Worm (Caenorhabditis elegans): ENCODE results near the gene F10E9.2.

Gene F10E9.2

DNA sequence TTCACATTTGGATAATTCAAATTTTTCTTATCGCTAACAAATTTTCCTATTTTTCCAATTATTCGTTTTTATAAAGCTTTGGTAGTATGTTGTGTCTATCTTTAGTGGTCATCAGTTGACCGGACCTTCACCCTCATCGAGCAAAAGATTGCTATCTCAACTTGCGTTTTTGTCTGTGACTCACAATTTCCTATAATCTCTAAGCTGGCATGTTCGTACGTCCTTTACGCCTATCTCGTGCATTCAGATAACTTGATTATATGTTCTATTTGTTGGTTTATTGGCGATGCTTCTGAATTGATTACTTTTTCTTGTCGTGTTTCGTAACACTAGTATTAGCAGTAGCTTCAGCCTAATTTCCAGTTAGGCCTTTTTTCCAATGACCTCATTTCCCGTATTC lies 32.9 kb upstream of the F10E9.2 start:
- peak; percentile 55 for TF ChIP-seq unc-42 (tag; optimal IDR thresholded peaks at IDR 0.05)
- TF ChIP-seq ceh-48 (tag; optimal IDR thresholded peaks at IDR 0.05): no peak
- TF ChIP-seq elt-2 (tag; optimal IDR thresholded peaks at IDR 0.05): peak; percentile 21
- peak; percentile 19 for TF ChIP-seq unc-55 (GFP tag; optimal IDR thresholded peaks at IDR 0.05)

DNA sequence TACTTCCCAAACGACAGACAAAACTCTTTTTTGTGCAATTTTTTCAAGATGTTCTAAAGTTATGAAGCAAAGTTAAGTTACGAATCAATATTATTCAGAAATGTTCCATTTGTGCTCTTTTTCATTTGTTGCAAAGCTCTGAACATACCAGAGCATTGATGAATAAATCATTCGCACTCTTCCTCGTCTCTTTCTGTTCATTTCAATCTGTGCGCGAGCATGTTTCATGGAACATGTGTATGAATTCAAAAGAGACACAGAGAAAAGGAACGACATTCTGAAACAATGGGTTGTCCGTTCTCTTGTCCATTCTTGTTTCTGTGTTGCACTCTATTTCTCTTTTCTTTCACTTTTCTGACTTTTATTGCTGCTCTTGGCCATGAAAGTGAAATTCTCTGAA lies 32.1 kb upstream of the F10E9.2 start:
- no peak for TF ChIP-seq unc-86 (tag; optimal IDR thresholded peaks at IDR 0.05)
- peak; percentile 11 for TF ChIP-seq ceh-31 (tag; optimal IDR thresholded peaks at IDR 0.05)

- TF ChIP-seq F13H6.1 (tag; optimal IDR thresholded peaks at IDR 0.05): no peak
- TF ChIP-seq pax-1 (tag; optimal IDR thresholded peaks at IDR 0.05): no peak
- TF ChIP-seq ceh-45 (GFP tag; IDR thresholded peaks at IDR 0.05): no peak
- no peak for TF ChIP-seq madf-2 (tag; optimal IDR thresholded peaks at IDR 0.05)
- TF ChIP-seq elt-2 (tag; optimal IDR thresholded peaks at IDR 0.05): no peak
- TF ChIP-seq ceh-6 (GFP tag; optimal IDR thresholded peaks at IDR 0.05): no peak
- TF ChIP-seq C08G9.2 (tag; optimal IDR thresholded peaks at IDR 0.05): no peak
- TF ChIP-seq sdc-2 (tag; optimal IDR thresholded peaks at IDR 0.05): no peak
- TF ChIP-seq ref-2 (tag; optimal IDR thresholded peaks at IDR 0.05): no peak
- no peak for TF ChIP-seq dmd-4 (tag; optimal IDR thresholded peaks at IDR 0.05; ENCODE audit: borderline replicate concordance)
- no peak for TF ChIP-seq fkh-6 (tag; optimal IDR thresholded peaks at IDR 0.05)
- TF ChIP-seq K02D7.2 (tag; optimal IDR thresholded peaks at IDR 0.05): no peak
- TF ChIP-seq syd-9 (tag; optimal IDR thresholded peaks at IDR 0.05): no peak
- TF ChIP-seq nhr-11 (tag; optimal IDR thresholded peaks at IDR 0.05): no peak
- no peak for TF ChIP-seq nfya-1 (tag; optimal IDR thresholded peaks at IDR 0.05)
- no peak for TF ChIP-seq ceh-22 (tag; optimal IDR thresholded peaks at IDR 0.05)
- no peak for TF ChIP-seq lim-6 (tag; optimal IDR thresholded peaks at IDR 0.05)
Observed at ce11 chrIII:8281310-8281709, 31.2 kb upstream of the F10E9.2 start.

DNA sequence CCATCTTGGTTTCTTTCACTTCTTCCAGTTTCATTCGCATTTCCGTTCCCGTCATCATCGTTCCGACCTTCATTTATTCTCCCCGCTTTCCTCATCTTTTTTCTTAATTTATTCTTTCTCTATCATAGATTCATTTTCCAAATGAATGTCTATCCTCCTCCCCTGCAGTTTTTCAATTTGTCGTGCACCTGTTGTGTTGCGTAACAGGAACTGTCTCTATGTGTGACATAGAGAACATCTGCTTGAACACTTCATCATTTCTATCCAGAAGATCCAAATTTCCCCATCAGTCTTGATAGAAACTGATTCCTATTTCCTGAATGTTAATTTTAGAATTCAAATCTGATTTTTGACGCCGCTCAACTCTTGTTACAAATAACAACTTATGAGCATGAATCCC lies 29.0 kb upstream of the F10E9.2 start:
- no peak for TF ChIP-seq ama-1 (optimal IDR thresholded peaks at IDR 0.05)
- TF ChIP-seq mec-3 (tag; optimal IDR thresholded peaks at IDR 0.05; ENCODE audit: borderline replicate concordance): no peak
- no peak for TF ChIP-seq dve-1 (tag; optimal IDR thresholded peaks at IDR 0.05)
- no peak for TF ChIP-seq zip-5 (tag; optimal IDR thresholded peaks at IDR 0.05)
- TF ChIP-seq odd-2 (tag; optimal IDR thresholded peaks at IDR 0.05): no peak
- TF ChIP-seq dmd-4 (tag; optimal IDR thresholded peaks at IDR 0.05; ENCODE audit: borderline replicate concordance): no peak
- TF ChIP-seq sdc-2 (tag; optimal IDR thresholded peaks at IDR 0.05): no peak

ce11 chrIII:8286003-8286402 lies 26.5 kb upstream of the F10E9.2 start:
- TF ChIP-seq fkh-10 (GFP tag; optimal IDR thresholded peaks at IDR 0.05): no peak
- TF ChIP-seq unc-42 (tag; optimal IDR thresholded peaks at IDR 0.05): peak; percentile 61

- TF ChIP-seq madf-2 (tag; optimal IDR thresholded peaks at IDR 0.05) (no peak), syd-9 (tag; optimal IDR thresholded peaks at IDR 0.05) (no peak), hlh-30 (tag; optimal IDR thresholded peaks at IDR 0.05; ENCODE audit: insufficient read depth) (no peak)
Observed at ce11 chrIII:8286824-8287223, 25.7 kb upstream of the F10E9.2 start.

DNA sequence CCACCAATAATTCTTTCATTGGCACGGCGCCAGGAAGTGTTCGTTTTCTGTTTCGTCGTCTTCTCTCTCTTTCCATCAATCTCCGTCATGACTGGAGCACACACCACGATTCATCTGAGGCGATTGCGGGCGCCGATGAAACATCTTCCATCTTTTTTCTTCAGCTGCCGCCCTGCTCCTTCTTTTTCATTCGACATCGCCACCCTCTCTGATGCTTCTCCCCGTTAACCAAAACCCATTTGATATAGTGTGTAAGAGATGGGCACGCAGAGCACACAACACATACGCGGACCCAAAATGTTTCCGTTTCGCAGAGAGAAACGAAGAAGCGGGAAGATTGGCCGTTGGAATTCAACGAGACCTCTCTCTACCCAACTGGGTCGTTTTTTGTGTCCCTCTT lies 25.0 kb upstream of the F10E9.2 start:
- no peak for TF ChIP-seq ets-4 (tag; optimal IDR thresholded peaks at IDR 0.05)
- no peak for TF ChIP-seq hlh-15 (tag; optimal IDR thresholded peaks at IDR 0.05)
- no peak for TF ChIP-seq elt-4 (tag; optimal IDR thresholded peaks at IDR 0.05)
- peak; percentile 34 for TF ChIP-seq rnt-1 (tag; optimal IDR thresholded peaks at IDR 0.05)
- no peak for TF ChIP-seq ceh-2 (tag; optimal IDR thresholded peaks at IDR 0.05)
- no peak for TF ChIP-seq fkh-10 (GFP tag; optimal IDR thresholded peaks at IDR 0.05)
- TF ChIP-seq nfya-1 (tag; optimal IDR thresholded peaks at IDR 0.05): peak; percentile 44
- TF ChIP-seq fax-1 (tag; optimal IDR thresholded peaks at IDR 0.05): no peak
- TF ChIP-seq ceh-22 (tag; optimal IDR thresholded peaks at IDR 0.05): no peak
- no peak for TF ChIP-seq pqm-1 (tag; optimal IDR thresholded peaks at IDR 0.05)
- TF ChIP-seq ceh-6 (GFP tag; optimal IDR thresholded peaks at IDR 0.05): no peak
- no peak for TF ChIP-seq syd-9 (tag; optimal IDR thresholded peaks at IDR 0.05)
- TF ChIP-seq unc-42 (tag; optimal IDR thresholded peaks at IDR 0.05): peak; percentile 44
- no peak for TF ChIP-seq lin-11 (tag; optimal IDR thresholded peaks at IDR 0.05)
- no peak for TF ChIP-seq pax-1 (tag; optimal IDR thresholded peaks at IDR 0.05)
- TF ChIP-seq F13H6.1 (tag; optimal IDR thresholded peaks at IDR 0.05): peak; percentile 17
- no peak for TF ChIP-seq mec-3 (tag; optimal IDR thresholded peaks at IDR 0.05; ENCODE audit: borderline replicate concordance)
- no peak for TF ChIP-seq tbx-2 (tag; optimal IDR thresholded peaks at IDR 0.05)
- no peak for TF ChIP-seq ceh-34 (tag; optimal IDR thresholded peaks at IDR 0.05)
- TF ChIP-seq pat-9 (tag; optimal IDR thresholded peaks at IDR 0.05): no peak
- no peak for TF ChIP-seq madf-2 (tag; optimal IDR thresholded peaks at IDR 0.05)
- TF ChIP-seq ztf-16 (tag; optimal IDR thresholded peaks at IDR 0.05): no peak
- no peak for TF ChIP-seq lim-6 (tag; optimal IDR thresholded peaks at IDR 0.05)
- no peak for TF ChIP-seq dve-1 (tag; optimal IDR thresholded peaks at IDR 0.05)
- no peak for TF ChIP-seq ceh-31 (tag; optimal IDR thresholded peaks at IDR 0.05)

Data from whole organism, late embryonic.